Fruit fly (Drosophila melanogaster): ENCODE measurements around the gene CG7142.

CG7142 gene

dm6 chr3R:18283441-18283840, 4.1 kb upstream of the CG7142 start, which contains the start of the genes CG14312 and CG8064 (continued):
- TF ChIP-seq gro (GFP tag; optimal IDR thresholded peaks at IDR 0.05): peak; percentile 10
- no peak for TF ChIP-seq CG4820 (GFP tag; optimal IDR thresholded peaks at IDR 0.05)
- TF ChIP-seq prd (optimal IDR thresholded peaks at IDR 0.05): no peak
- TF ChIP-seq prd (GFP tag; IDR thresholded peaks at IDR 0.05): no peak
- TF ChIP-seq Jarid2 (GFP tag; optimal IDR thresholded peaks at IDR 0.05): no peak
- no peak for TF ChIP-seq Optix (GFP tag; IDR thresholded peaks at IDR 0.05)
- TF ChIP-seq nau (GFP tag; optimal IDR thresholded peaks at IDR 0.05): no peak
- no peak for TF ChIP-seq Fer2 (tag; optimal IDR thresholded peaks at IDR 0.05)
- no peak for TF ChIP-seq CG17612 (GFP tag; IDR thresholded peaks at IDR 0.05)
- TF ChIP-seq Ada2b (GFP tag; IDR thresholded peaks at IDR 0.05): no peak
- TF ChIP-seq CG10274 (GFP tag; optimal IDR thresholded peaks at IDR 0.05): no peak
- no peak for TF ChIP-seq Eip74EF (GFP tag; optimal IDR thresholded peaks at IDR 0.05)
- no peak for TF ChIP-seq al (GFP tag; IDR thresholded peaks at IDR 0.05)
- no peak for TF ChIP-seq CG12219 (GFP tag; optimal IDR thresholded peaks at IDR 0.05)
- no peak for TF ChIP-seq CG2199 (GFP tag; IDR thresholded peaks at IDR 0.05)
- TF ChIP-seq Rx (GFP tag; IDR thresholded peaks at IDR 0.05): no peak
- no peak for TF ChIP-seq hth (optimal IDR thresholded peaks at IDR 0.05)
- peak; percentile 78 for TF ChIP-seq CG6791 (GFP tag; IDR thresholded peaks at IDR 0.05; ENCODE audit: partially characterized antibody)

- TF ChIP-seq Pdp1 (GFP tag; optimal IDR thresholded peaks at IDR 0.05) (peak in 1 of 2 experiments; percentile 14), CG15479 (GFP tag; optimal IDR thresholded peaks at IDR 0.05) (peak; percentile 99), mirr (GFP tag; optimal IDR thresholded peaks at IDR 0.05) (peak; percentile 26), grn (GFP tag; optimal IDR thresholded peaks at IDR 0.05) (peak; percentile 64), exex (tag; optimal IDR thresholded peaks at IDR 0.05) (peak; percentile 66), CG9797 (GFP tag; optimal IDR thresholded peaks at IDR 0.05) (no peak), CG12391 (tag; optimal IDR thresholded peaks at IDR 0.05) (no peak), CG33557 (GFP tag; optimal IDR thresholded peaks at IDR 0.05) (no peak), stwl (tag; optimal IDR thresholded peaks at IDR 0.05) (no peak), sug (tag; optimal IDR thresholded peaks at IDR 0.05) (peak; percentile 72), chinmo (GFP tag; IDR thresholded peaks at IDR 0.05; ENCODE audit: partially characterized antibody) (0 out of 4 replicates have a peak, but pooled peaks have one; percentile 11), cwo (GFP tag; optimal IDR thresholded peaks at IDR 0.05) (peak; percentile 71), CG33213 (GFP tag; optimal IDR thresholded peaks at IDR 0.05) (no peak)
Observed at dm6 chr3R:18280866-18281473, 1.6 kb upstream of the CG7142 start.

- TF ChIP-seq Opbp (GFP tag; IDR thresholded peaks at IDR 0.05; ENCODE audit: partially characterized antibody): no peak
- no peak for TF ChIP-seq ken (GFP tag; IDR thresholded peaks at IDR 0.05)
- peak; percentile 7 for TF ChIP-seq gro (GFP tag; optimal IDR thresholded peaks at IDR 0.05)
- no peak for TF ChIP-seq CG12659 (GFP tag; optimal IDR thresholded peaks at IDR 0.05)
- no peak for TF ChIP-seq Trl (optimal IDR thresholded peaks at IDR 0.05)
- no peak for TF ChIP-seq Trl (GFP tag; optimal IDR thresholded peaks at IDR 0.05)
- no peak for TF ChIP-seq croc (GFP tag; conservative IDR thresholded peaks at IDR 0.05)
- no peak for TF ChIP-seq gcm2 (GFP tag; optimal IDR thresholded peaks at IDR 0.05)
- no peak for TF ChIP-seq CG10267 (tag; optimal IDR thresholded peaks at IDR 0.05)
- TF ChIP-seq CG34224 (GFP tag; IDR thresholded peaks at IDR 0.05; ENCODE audit: partially characterized antibody): no peak
- TF ChIP-seq vvl (GFP tag; IDR thresholded peaks at IDR 0.05): no peak
- peak; percentile 62 for TF ChIP-seq sd (tag; optimal IDR thresholded peaks at IDR 0.05)
- no peak for TF ChIP-seq Scr (GFP tag; IDR thresholded peaks at IDR 0.05; ENCODE audit: partially characterized antibody)
- no peak for TF ChIP-seq pan (optimal IDR thresholded peaks at IDR 0.05)
- no peak for TF ChIP-seq pan (GFP tag; optimal IDR thresholded peaks at IDR 0.05 in 1 of 2, IDR thresholded peaks at IDR 0.05 in 1 of 2)
- peak; percentile 40 for TF ChIP-seq exex (tag; optimal IDR thresholded peaks at IDR 0.05)
- TF ChIP-seq lov (optimal IDR thresholded peaks at IDR 0.05): no peak
- TF ChIP-seq lov (GFP tag; IDR thresholded peaks at IDR 0.05): no peak
- no peak for TF ChIP-seq CG13296 (GFP tag; optimal IDR thresholded peaks at IDR 0.05)
- TF ChIP-seq Xbp1 (GFP tag; optimal IDR thresholded peaks at IDR 0.05): no peak
- TF ChIP-seq CG10209 (GFP tag; optimal IDR thresholded peaks at IDR 0.05): no peak
Observed at dm6 chr3R:18280133-18280532, 811 bp upstream of the CG7142 start.
